Fruit fly (Drosophila melanogaster) whole organism, prepupa: ENCODE measurements around the gene trk.

ENCODE experiments used
- Blimp-1 ChIP-seq: fragments of 200-800 bp; sonication (Bioruptor generic); optimal IDR thresholded peaks from 3 replicates; lab custom pipeline; 2017; ENCODE audit warnings: missing biosample characterization, missing genetic modification characterization, mild to moderate bottlenecking, moderate library complexity, missing genetic modification reagents
- CG10631 ChIP-seq: fragments of 200-800 bp; sonication (Bioruptor generic); optimal IDR thresholded peaks from 2 replicates; lab custom pipeline; 2016; ENCODE audit warnings: missing biosample characterization, missing genetic modification characterization
- CG10669 ChIP-seq: fragments of 200-800 bp; sonication (Bioruptor generic); optimal IDR thresholded peaks from 3 replicates; lab custom pipeline; 2018; ENCODE audit warnings: missing biosample characterization, mild to moderate bottlenecking, missing genetic modification characterization, moderate library complexity
- CG11294 ChIP-seq: fragments of 200-800 bp; sonication (Bioruptor generic); IDR thresholded peaks from 2 replicates; pipeline ENCODE4 v1.3.6; 2022; ENCODE audit warnings: missing biosample characterization, missing genetic modification characterization
- CG11762 ChIP-seq: fragments of 200-800 bp; sonication (Bioruptor generic); optimal IDR thresholded peaks from 3 replicates; lab custom pipeline; 2016; ENCODE audit warnings: missing biosample characterization, missing genetic modification characterization; ENCODE audit not compliant: insufficient read depth
- CG11902 ChIP-seq: fragments of 200-800 bp; sonication (Bioruptor generic); optimal IDR thresholded peaks from 3 replicates; lab custom pipeline; 2016; ENCODE audit warnings: missing biosample characterization, missing genetic modification characterization
- CG15336 ChIP-seq: fragments of 200-800 bp; sonication (Bioruptor generic); IDR thresholded peaks from 2 replicates; pipeline ENCODE4 v1.3.6; 2022; ENCODE audit warnings: missing biosample characterization, missing genetic modification characterization
- CG1621 ChIP-seq: fragments of 200-800 bp; sonication (Bioruptor generic); optimal IDR thresholded peaks from 3 replicates; lab custom pipeline; 2018; ENCODE audit warnings: missing biosample characterization, mild to moderate bottlenecking, missing genetic modification characterization
- CG16779 ChIP-seq: fragments of 200-800 bp; sonication (Bioruptor generic); optimal IDR thresholded peaks from 3 replicates; lab custom pipeline; 2017; ENCODE audit warnings: missing biosample characterization, mild to moderate bottlenecking, missing genetic modification characterization
- CG3032 ChIP-seq: fragments of 200-800 bp; optimal IDR thresholded peaks from 2 replicates; lab custom pipeline; 2019; ENCODE audit warnings: missing biosample characterization, mild to moderate bottlenecking, missing genetic modification characterization, moderate library complexity
- CG34406 ChIP-seq: fragments of 200-800 bp; sonication (Bioruptor generic); optimal IDR thresholded peaks from 3 replicates; lab custom pipeline; 2016; ENCODE audit warnings: missing biosample characterization, missing genetic modification characterization
- CG3919 ChIP-seq: fragments of 200-800 bp; sonication (Bioruptor generic); optimal IDR thresholded peaks from 3 replicates; lab custom pipeline; 2016; ENCODE audit warnings: missing biosample characterization, missing genetic modification characterization
- CG4318 ChIP-seq: fragments of 200-800 bp; sonication (Bioruptor generic); optimal IDR thresholded peaks from 3 replicates; lab custom pipeline; 2017; ENCODE audit warnings: missing biosample characterization, mild to moderate bottlenecking, missing genetic modification characterization
- CG6163 ChIP-seq: fragments of 200-800 bp; sonication (Bioruptor generic); IDR thresholded peaks from 3 replicates; pipeline ENCODE4 v1.3.6; 2022; ENCODE audit warnings: missing biosample characterization, missing genetic modification characterization
- CG6276 ChIP-seq: fragments of 200-800 bp; sonication (Bioruptor generic); optimal IDR thresholded peaks from 2 replicates; lab custom pipeline; 2017; ENCODE audit warnings: missing biosample characterization, mild to moderate bottlenecking, missing genetic modification characterization
- CG6792 ChIP-seq: fragments of 200-800 bp; sonication (Bioruptor generic); optimal IDR thresholded peaks from 3 replicates; lab custom pipeline; 2016; ENCODE audit warnings: missing biosample characterization, missing genetic modification characterization
- CG6808 ChIP-seq: fragments of 200-800 bp; sonication (Bioruptor generic); optimal IDR thresholded peaks from 3 replicates; lab custom pipeline; 2017; ENCODE audit warnings: missing biosample characterization, missing genetic modification characterization, mild to moderate bottlenecking, moderate library complexity, missing genetic modification reagents
- CG6854 ChIP-seq: fragments of 200-800 bp; sonication (Bioruptor generic); optimal IDR thresholded peaks from 2 replicates; lab custom pipeline; 2017; ENCODE audit warnings: missing biosample characterization, mild to moderate bottlenecking, missing genetic modification characterization
- CG7368 ChIP-seq: fragments of 200-800 bp; sonication (Bioruptor generic); optimal IDR thresholded peaks from 3 replicates; lab custom pipeline; 2016; ENCODE audit warnings: missing biosample characterization, missing genetic modification characterization
- CG8319 ChIP-seq: fragments of 200-800 bp; sonication (Bioruptor generic); optimal IDR thresholded peaks from 3 replicates; lab custom pipeline; 2016; ENCODE audit warnings: missing biosample characterization, missing genetic modification characterization
- CG9139 ChIP-seq: fragments of 200-800 bp; sonication (Bioruptor generic); optimal IDR thresholded peaks from 3 replicates; lab custom pipeline; 2017; ENCODE audit warnings: missing biosample characterization, mild to moderate bottlenecking, missing genetic modification characterization
- Eip75B ChIP-seq: fragments of 200-800 bp; sonication (Bioruptor generic); optimal IDR thresholded peaks from 3 replicates; lab custom pipeline; 2016; ENCODE audit warnings: missing biosample characterization, missing genetic modification characterization
- Eip78C ChIP-seq: fragments of 200-800 bp; sonication (Bioruptor generic); peaks from one replicate; lab custom pipeline; 2016; ENCODE audit warnings: missing biosample characterization, missing genetic modification characterization
- Eip93F ChIP-seq: fragments of 200-800 bp; sonication (Bioruptor generic); optimal IDR thresholded peaks from 2 replicates; lab custom pipeline; 2016; ENCODE audit warnings: missing biosample characterization, mild to moderate bottlenecking, missing genetic modification characterization
- Gug ChIP-seq: fragments of 200-800 bp; sonication (Bioruptor generic); IDR thresholded peaks from 2 replicates; pipeline ENCODE4 v1.3.6; 2022; ENCODE audit warnings: missing biosample characterization, missing genetic modification characterization
- Hr38 ChIP-seq: sonication (Bioruptor generic); optimal IDR thresholded peaks from 2 replicates; lab custom pipeline; 2016; ENCODE audit warnings: missing biosample characterization, missing genetic modification characterization
- Hr39 ChIP-seq: fragments of 200-800 bp; sonication (Bioruptor generic); optimal IDR thresholded peaks from 2 replicates; lab custom pipeline; 2016; ENCODE audit warnings: missing biosample characterization, missing genetic modification characterization
- Hr4 ChIP-seq: fragments of 200-800 bp; sonication (Bioruptor generic); optimal IDR thresholded peaks from 3 replicates; lab custom pipeline; 2016; ENCODE audit warnings: missing biosample characterization, missing genetic modification characterization
- Lpt ChIP-seq: fragments of 200-800 bp; sonication (Bioruptor generic); optimal IDR thresholded peaks from 3 replicates; lab custom pipeline; 2016; ENCODE audit warnings: missing biosample characterization, missing genetic modification characterization
- Met ChIP-seq: fragments of 200-800 bp; sonication (Bioruptor generic); optimal IDR thresholded peaks from 3 replicates; lab custom pipeline; 2016; ENCODE audit warnings: missing biosample characterization, missing genetic modification characterization
- OdsH ChIP-seq: fragments of 200-800 bp; sonication (Bioruptor generic); optimal IDR thresholded peaks from 3 replicates; lab custom pipeline; 2016; ENCODE audit warnings: missing biosample characterization, missing genetic modification characterization
- Sox102F ChIP-seq: fragments of 200-800 bp; sonication (Bioruptor generic); optimal IDR thresholded peaks from 2 replicates; lab custom pipeline; 2016; ENCODE audit warnings: missing biosample characterization, mild to moderate bottlenecking, missing genetic modification characterization
- Sox14 ChIP-seq: fragments of 200-800 bp; sonication (Bioruptor generic); optimal IDR thresholded peaks from 3 replicates; lab custom pipeline; 2016; ENCODE audit warnings: missing biosample characterization, missing genetic modification characterization
- Sox15 ChIP-seq: fragments of 200-800 bp; sonication (Bioruptor generic); optimal IDR thresholded peaks from 3 replicates; lab custom pipeline; 2016; ENCODE audit warnings: missing biosample characterization, missing genetic modification characterization
- achi ChIP-seq: fragments of 200-800 bp; sonication (Bioruptor generic); optimal IDR thresholded peaks from 3 replicates; lab custom pipeline; 2016; ENCODE audit warnings: missing biosample characterization, missing genetic modification characterization
- acj6 ChIP-seq: fragments of 200-800 bp; sonication (Bioruptor generic); optimal IDR thresholded peaks from 3 replicates; lab custom pipeline; 2016; ENCODE audit warnings: missing biosample characterization, missing genetic modification characterization
- cyc ChIP-seq: fragments of 200-800 bp; sonication (Bioruptor generic); optimal IDR thresholded peaks from 3 replicates; lab custom pipeline; 2016; ENCODE audit warnings: missing biosample characterization, missing genetic modification characterization
- dac ChIP-seq: fragments of 200-800 bp; sonication (Bioruptor generic); optimal IDR thresholded peaks from 2 replicates; lab custom pipeline; 2017; ENCODE audit warnings: missing biosample characterization, mild to moderate bottlenecking, missing genetic modification characterization
- dsx ChIP-seq: fragments of 200-800 bp; optimal IDR thresholded peaks from 3 replicates; lab custom pipeline; 2019; ENCODE audit warnings: missing biosample characterization, mild to moderate bottlenecking, missing genetic modification characterization, moderate library complexity; ENCODE audit not compliant: poor library complexity, severe bottlenecking
- esn ChIP-seq: fragments of 200-800 bp; sonication (Bioruptor generic); optimal IDR thresholded peaks from 2 replicates; lab custom pipeline; 2016; ENCODE audit warnings: missing biosample characterization, mild to moderate bottlenecking, missing genetic modification characterization, moderate library complexity
- fd59A ChIP-seq: fragments of 200-800 bp; sonication (Bioruptor generic); optimal IDR thresholded peaks from 2 replicates; lab custom pipeline; 2017; ENCODE audit warnings: missing biosample characterization, mild to moderate bottlenecking, missing genetic modification characterization, missing genetic modification reagents
- fd85E ChIP-seq: fragments of 200-800 bp; sonication (Bioruptor generic); optimal IDR thresholded peaks from 3 replicates; lab custom pipeline; 2016; ENCODE audit warnings: missing biosample characterization, missing genetic modification characterization
- fkh ChIP-seq: fragments of 200-800 bp; sonication (Bioruptor generic); optimal IDR thresholded peaks from 3 replicates; lab custom pipeline; 2017; ENCODE audit warnings: missing biosample characterization, mild to moderate bottlenecking, missing genetic modification characterization, moderate library complexity
- lz ChIP-seq: fragments of 200-800 bp; sonication (Bioruptor generic); optimal IDR thresholded peaks from 3 replicates; lab custom pipeline; 2016; ENCODE audit warnings: missing biosample characterization, missing genetic modification characterization
- net ChIP-seq: fragments of 200-800 bp; sonication (Bioruptor generic); optimal IDR thresholded peaks from 3 replicates; lab custom pipeline; 2016; ENCODE audit warnings: missing biosample characterization, missing genetic modification characterization
- pdm3 ChIP-seq: fragments of 200-800 bp; sonication (Bioruptor generic); optimal IDR thresholded peaks from 3 replicates; lab custom pipeline; 2016; ENCODE audit warnings: missing biosample characterization, missing genetic modification characterization
- spab ChIP-seq: fragments of 200-800 bp; sonication (Bioruptor generic); optimal IDR thresholded peaks from 2 replicates; lab custom pipeline; 2017; ENCODE audit warnings: missing biosample characterization, mild to moderate bottlenecking, missing genetic modification characterization, missing genetic modification reagents
- ss ChIP-seq, 2 experiments: fragments of 200-800 bp; sonication (Bioruptor generic); optimal IDR thresholded peaks; 2 replicates in 1 of 2; 3 replicates in 1 of 2; lab custom pipeline; 2017 to 2018; ENCODE audit warnings: mild to moderate bottlenecking in 2 of 2, missing biosample characterization in 2 of 2, missing genetic modification characterization in 2 of 2, moderate library complexity in 1 of 2
- svp ChIP-seq: fragments of 200-800 bp; sonication (Bioruptor generic); peaks from one replicate; lab custom pipeline; 2016; ENCODE audit warnings: missing biosample characterization, missing genetic modification characterization
- topi ChIP-seq: fragments of 200-800 bp; sonication (Bioruptor generic); optimal IDR thresholded peaks from 3 replicates; lab custom pipeline; 2016; ENCODE audit warnings: missing biosample characterization, missing genetic modification characterization
- vri ChIP-seq: fragments of 200-800 bp; sonication (Bioruptor generic); optimal IDR thresholded peaks from 3 replicates; lab custom pipeline; 2016; ENCODE audit warnings: missing biosample characterization, mild to moderate bottlenecking, missing genetic modification characterization

Gene trk

DNA sequence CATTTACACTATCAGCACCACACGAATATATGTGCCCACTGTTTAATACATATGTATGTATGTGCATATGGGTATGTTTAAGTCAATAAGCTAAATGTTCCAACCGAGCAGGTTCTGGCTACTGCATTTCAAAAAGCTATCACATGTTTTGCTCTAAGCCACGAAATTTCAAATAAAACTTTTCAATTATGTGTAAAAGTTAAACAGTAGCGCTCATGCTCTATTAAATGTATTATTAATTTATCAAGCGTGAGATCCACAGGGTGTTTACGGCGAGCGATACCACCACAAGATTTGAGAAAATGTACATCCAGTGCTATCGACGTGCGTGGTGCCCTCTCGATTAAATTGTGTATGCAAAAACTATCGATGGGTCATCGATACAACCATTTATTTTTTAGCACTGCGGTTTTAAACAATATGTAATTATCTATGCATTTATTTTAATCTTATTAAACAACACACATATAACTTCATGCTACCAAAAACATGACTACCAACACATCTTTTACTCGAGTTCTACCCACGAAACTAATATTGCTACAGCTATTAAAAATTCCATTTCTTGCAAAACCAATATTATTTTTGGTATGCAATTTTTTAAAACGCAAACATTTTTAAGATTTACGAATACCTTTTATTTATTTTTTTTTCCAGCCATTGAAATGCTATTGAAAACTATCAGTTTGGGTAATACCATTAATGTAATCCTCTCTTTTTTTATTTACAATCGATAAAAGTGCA, 11.2 kb downstream of the trk start, which contains the start of gene Pten:
Gene Pten, minus strand, starts transcription at position 300 of the 744 bp plus-strand sequence.
- TF ChIP-seq fkh (peak; percentile 86), CG10669 (GFP tag; lab: Kevin White, UChicago) (no peak), Hr4 (GFP tag; lab: Kevin White, UChicago) (peak; percentile 80), topi (GFP tag; lab: Kevin White, UChicago) (peak; percentile 68), CG16779 (tag; lab: Kevin White, UChicago) (no peak), OdsH (GFP tag; lab: Kevin White, UChicago) (peak; percentile 62), CG6792 (peak; percentile 16), Eip93F (GFP tag; lab: Kevin White, UChicago) (no peak), Gug (GFP tag; lab: Robert Waterston, UW) (no peak), spab (GFP tag; lab: Kevin White, UChicago) (no peak), pdm3 (GFP tag; lab: Kevin White, UChicago) (no peak), CG34406 (GFP tag; lab: Kevin White, UChicago) (no peak), CG6808 (GFP tag; lab: Kevin White, UChicago) (no peak), Hr39 (GFP tag; lab: Kevin White, UChicago) (no peak), vri (GFP tag; lab: Kevin White, UChicago) (no peak), CG11902 (peak; percentile 33), CG1621 (tag; lab: Kevin White, UChicago) (no peak), fd59A (GFP tag; lab: Kevin White, UChicago) (no peak), dsx (GFP tag; lab: Kevin White, UChicago) (no peak), cyc (GFP tag; lab: Kevin White, UChicago) (peak; percentile 52), CG6163 (GFP tag; lab: Robert Waterston, UW) (no peak), CG11762 (no peak), CG7368 (GFP tag; lab: Kevin White, UChicago) (no peak), Lpt (GFP tag; lab: Kevin White, UChicago) (no peak), net (no peak), Hr38 (GFP tag; lab: Kevin White, UChicago) (no peak), svp (no peak), lz (GFP tag; lab: Kevin White, UChicago) (peak; percentile 69), Sox14 (GFP tag; lab: Kevin White, UChicago) (peak; percentile 55), CG10631 (GFP tag; lab: Kevin White, UChicago) (no peak), Met (peak; percentile 71), CG3919 (GFP tag; lab: Kevin White, UChicago) (no peak), CG4318 (GFP tag; lab: Kevin White, UChicago) (no peak), achi (no peak), Blimp-1 (GFP tag; lab: Kevin White, UChicago) (no peak), CG6854 (GFP tag; lab: Kevin White, UChicago) (peak; percentile 25), dac (no peak), ss (GFP tag; optimal IDR thresholded peaks at IDR 0.05; lab: Kevin White, UChicago) (peak in 1 of 2 experiments; percentile 3), Eip75B (GFP tag; lab: Kevin White, UChicago) (peak; percentile 66), CG3032 (tag; lab: Kevin White, UChicago) (peak; percentile 61), CG6276 (no peak), esn (GFP tag; lab: Kevin White, UChicago) (peak; percentile 67), Sox102F (GFP tag; lab: Kevin White, UChicago) (no peak), acj6 (GFP tag; lab: Kevin White, UChicago) (peak; percentile 50), CG9139 (GFP tag; lab: Kevin White, UChicago) (no peak), CG15336 (peak; percentile 72), CG11294 (no peak), Sox15 (GFP tag; lab: Kevin White, UChicago) (peak; percentile 11), fd85E (GFP tag; lab: Kevin White, UChicago) (no peak), Eip78C (GFP tag; lab: Kevin White, UChicago) (peak; percentile 89), CG8319 (GFP tag; lab: Kevin White, UChicago) (peak; percentile 48)
